Fruit fly (Drosophila melanogaster) whole organism, prepupa: ENCODE data around the gene CG5180.

ENCODE experiments used
- CG10631 ChIP-seq: fragments of 200-800 bp; sonication (Bioruptor generic); optimal IDR thresholded peaks from 2 replicates; lab custom pipeline; 2016; ENCODE audit warnings: missing biosample characterization, missing genetic modification characterization
- CG11294 ChIP-seq: fragments of 200-800 bp; sonication (Bioruptor generic); IDR thresholded peaks from 2 replicates; pipeline ENCODE4 v1.3.6; 2022; ENCODE audit warnings: missing biosample characterization, missing genetic modification characterization
- CG11762 ChIP-seq: fragments of 200-800 bp; sonication (Bioruptor generic); optimal IDR thresholded peaks from 3 replicates; lab custom pipeline; 2016; ENCODE audit warnings: missing biosample characterization, missing genetic modification characterization; ENCODE audit not compliant: insufficient read depth
- CG11902 ChIP-seq: fragments of 200-800 bp; sonication (Bioruptor generic); optimal IDR thresholded peaks from 3 replicates; lab custom pipeline; 2016; ENCODE audit warnings: missing biosample characterization, missing genetic modification characterization
- CG15336 ChIP-seq: fragments of 200-800 bp; sonication (Bioruptor generic); IDR thresholded peaks from 2 replicates; pipeline ENCODE4 v1.3.6; 2022; ENCODE audit warnings: missing biosample characterization, missing genetic modification characterization
- CG1621 ChIP-seq: fragments of 200-800 bp; sonication (Bioruptor generic); optimal IDR thresholded peaks from 3 replicates; lab custom pipeline; 2018; ENCODE audit warnings: missing biosample characterization, mild to moderate bottlenecking, missing genetic modification characterization
- CG16779 ChIP-seq: fragments of 200-800 bp; sonication (Bioruptor generic); optimal IDR thresholded peaks from 3 replicates; lab custom pipeline; 2017; ENCODE audit warnings: missing biosample characterization, mild to moderate bottlenecking, missing genetic modification characterization
- CG31627 ChIP-seq: fragments of 200-800 bp; sonication (Bioruptor generic); optimal IDR thresholded peaks from 3 replicates; lab custom pipeline; 2016; ENCODE audit warnings: missing biosample characterization, missing genetic modification characterization
- CG32006 ChIP-seq: fragments of 200-800 bp; sonication (Bioruptor generic); optimal IDR thresholded peaks from 3 replicates; lab custom pipeline; 2017; ENCODE audit warnings: missing biosample characterization, mild to moderate bottlenecking, missing genetic modification characterization
- CG34406 ChIP-seq: fragments of 200-800 bp; sonication (Bioruptor generic); optimal IDR thresholded peaks from 3 replicates; lab custom pipeline; 2016; ENCODE audit warnings: missing biosample characterization, missing genetic modification characterization
- CG3919 ChIP-seq: fragments of 200-800 bp; sonication (Bioruptor generic); optimal IDR thresholded peaks from 3 replicates; lab custom pipeline; 2016; ENCODE audit warnings: missing biosample characterization, missing genetic modification characterization
- CG4318 ChIP-seq: fragments of 200-800 bp; sonication (Bioruptor generic); optimal IDR thresholded peaks from 3 replicates; lab custom pipeline; 2017; ENCODE audit warnings: missing biosample characterization, mild to moderate bottlenecking, missing genetic modification characterization
- CG6163 ChIP-seq: fragments of 200-800 bp; sonication (Bioruptor generic); IDR thresholded peaks from 3 replicates; pipeline ENCODE4 v1.3.6; 2022; ENCODE audit warnings: missing biosample characterization, missing genetic modification characterization
- CG6276 ChIP-seq: fragments of 200-800 bp; sonication (Bioruptor generic); optimal IDR thresholded peaks from 2 replicates; lab custom pipeline; 2017; ENCODE audit warnings: missing biosample characterization, mild to moderate bottlenecking, missing genetic modification characterization
- CG6808 ChIP-seq: fragments of 200-800 bp; sonication (Bioruptor generic); optimal IDR thresholded peaks from 3 replicates; lab custom pipeline; 2017; ENCODE audit warnings: missing biosample characterization, missing genetic modification characterization, mild to moderate bottlenecking, moderate library complexity, missing genetic modification reagents
- CG6854 ChIP-seq: fragments of 200-800 bp; sonication (Bioruptor generic); optimal IDR thresholded peaks from 2 replicates; lab custom pipeline; 2017; ENCODE audit warnings: missing biosample characterization, mild to moderate bottlenecking, missing genetic modification characterization
- CG7368 ChIP-seq: fragments of 200-800 bp; sonication (Bioruptor generic); optimal IDR thresholded peaks from 3 replicates; lab custom pipeline; 2016; ENCODE audit warnings: missing biosample characterization, missing genetic modification characterization
- CG8119 ChIP-seq: fragments of 200-800 bp; sonication (Bioruptor generic); IDR thresholded peaks from 3 replicates; pipeline ENCODE4 v1.3.6; 2022; ENCODE audit warnings: missing biosample characterization, missing genetic modification characterization
- CG8319 ChIP-seq: fragments of 200-800 bp; sonication (Bioruptor generic); optimal IDR thresholded peaks from 3 replicates; lab custom pipeline; 2016; ENCODE audit warnings: missing biosample characterization, missing genetic modification characterization
- CG9139 ChIP-seq: fragments of 200-800 bp; sonication (Bioruptor generic); optimal IDR thresholded peaks from 3 replicates; lab custom pipeline; 2017; ENCODE audit warnings: missing biosample characterization, mild to moderate bottlenecking, missing genetic modification characterization
- Eip75B ChIP-seq: fragments of 200-800 bp; sonication (Bioruptor generic); optimal IDR thresholded peaks from 3 replicates; lab custom pipeline; 2016; ENCODE audit warnings: missing biosample characterization, missing genetic modification characterization
- Eip78C ChIP-seq: fragments of 200-800 bp; sonication (Bioruptor generic); peaks from one replicate; lab custom pipeline; 2016; ENCODE audit warnings: missing biosample characterization, missing genetic modification characterization
- Eip93F ChIP-seq: fragments of 200-800 bp; sonication (Bioruptor generic); optimal IDR thresholded peaks from 2 replicates; lab custom pipeline; 2016; ENCODE audit warnings: missing biosample characterization, mild to moderate bottlenecking, missing genetic modification characterization
- Ets21C ChIP-seq: fragments of 200-800 bp; sonication (Bioruptor generic); optimal IDR thresholded peaks from 3 replicates; lab custom pipeline; 2016; ENCODE audit warnings: missing biosample characterization, missing genetic modification characterization
- Gug ChIP-seq: fragments of 200-800 bp; sonication (Bioruptor generic); IDR thresholded peaks from 2 replicates; pipeline ENCODE4 v1.3.6; 2022; ENCODE audit warnings: missing biosample characterization, missing genetic modification characterization
- Hr39 ChIP-seq: fragments of 200-800 bp; sonication (Bioruptor generic); optimal IDR thresholded peaks from 2 replicates; lab custom pipeline; 2016; ENCODE audit warnings: missing biosample characterization, missing genetic modification characterization
- Lpt ChIP-seq: fragments of 200-800 bp; sonication (Bioruptor generic); optimal IDR thresholded peaks from 3 replicates; lab custom pipeline; 2016; ENCODE audit warnings: missing biosample characterization, missing genetic modification characterization
- Met ChIP-seq: fragments of 200-800 bp; sonication (Bioruptor generic); optimal IDR thresholded peaks from 3 replicates; lab custom pipeline; 2016; ENCODE audit warnings: missing biosample characterization, missing genetic modification characterization
- OdsH ChIP-seq: fragments of 200-800 bp; sonication (Bioruptor generic); optimal IDR thresholded peaks from 3 replicates; lab custom pipeline; 2016; ENCODE audit warnings: missing biosample characterization, missing genetic modification characterization
- Smox ChIP-seq: fragments of 200-800 bp; sonication (Bioruptor generic); optimal IDR thresholded peaks from 3 replicates; lab custom pipeline; 2016; ENCODE audit warnings: missing biosample characterization, missing genetic modification characterization
- acj6 ChIP-seq: fragments of 200-800 bp; sonication (Bioruptor generic); optimal IDR thresholded peaks from 3 replicates; lab custom pipeline; 2016; ENCODE audit warnings: missing biosample characterization, missing genetic modification characterization
- cyc ChIP-seq: fragments of 200-800 bp; sonication (Bioruptor generic); optimal IDR thresholded peaks from 3 replicates; lab custom pipeline; 2016; ENCODE audit warnings: missing biosample characterization, missing genetic modification characterization
- dac ChIP-seq: fragments of 200-800 bp; sonication (Bioruptor generic); optimal IDR thresholded peaks from 2 replicates; lab custom pipeline; 2017; ENCODE audit warnings: missing biosample characterization, mild to moderate bottlenecking, missing genetic modification characterization
- eg ChIP-seq: fragments of 200-800 bp; sonication (Bioruptor generic); IDR thresholded peaks from 3 replicates; pipeline ENCODE4 v1.3.6; 2022; ENCODE audit warnings: missing biosample characterization, missing genetic modification characterization
- fd59A ChIP-seq: fragments of 200-800 bp; sonication (Bioruptor generic); optimal IDR thresholded peaks from 2 replicates; lab custom pipeline; 2017; ENCODE audit warnings: missing biosample characterization, mild to moderate bottlenecking, missing genetic modification characterization, missing genetic modification reagents
- fkh ChIP-seq: fragments of 200-800 bp; sonication (Bioruptor generic); optimal IDR thresholded peaks from 3 replicates; lab custom pipeline; 2017; ENCODE audit warnings: missing biosample characterization, mild to moderate bottlenecking, missing genetic modification characterization, moderate library complexity
- lz ChIP-seq: fragments of 200-800 bp; sonication (Bioruptor generic); optimal IDR thresholded peaks from 3 replicates; lab custom pipeline; 2016; ENCODE audit warnings: missing biosample characterization, missing genetic modification characterization
- net ChIP-seq: fragments of 200-800 bp; sonication (Bioruptor generic); optimal IDR thresholded peaks from 3 replicates; lab custom pipeline; 2016; ENCODE audit warnings: missing biosample characterization, missing genetic modification characterization
- pdm3 ChIP-seq: fragments of 200-800 bp; sonication (Bioruptor generic); optimal IDR thresholded peaks from 3 replicates; lab custom pipeline; 2016; ENCODE audit warnings: missing biosample characterization, missing genetic modification characterization
- spab ChIP-seq: fragments of 200-800 bp; sonication (Bioruptor generic); optimal IDR thresholded peaks from 2 replicates; lab custom pipeline; 2017; ENCODE audit warnings: missing biosample characterization, mild to moderate bottlenecking, missing genetic modification characterization, missing genetic modification reagents
- ss ChIP-seq, 2 experiments: fragments of 200-800 bp; sonication (Bioruptor generic); optimal IDR thresholded peaks; 2 replicates in 1 of 2; 3 replicates in 1 of 2; lab custom pipeline; 2017 to 2018; ENCODE audit warnings: mild to moderate bottlenecking in 2 of 2, missing biosample characterization in 2 of 2, missing genetic modification characterization in 2 of 2, moderate library complexity in 1 of 2
- svp ChIP-seq: fragments of 200-800 bp; sonication (Bioruptor generic); peaks from one replicate; lab custom pipeline; 2016; ENCODE audit warnings: missing biosample characterization, missing genetic modification characterization
- topi ChIP-seq: fragments of 200-800 bp; sonication (Bioruptor generic); optimal IDR thresholded peaks from 3 replicates; lab custom pipeline; 2016; ENCODE audit warnings: missing biosample characterization, missing genetic modification characterization

The CG5180 gene

dm6 chr3R:20592517-20593462 lies 35.1 kb downstream of the CG5180 start, which contains the start of the genes Pus1 and bon (continued):
- TF ChIP-seq topi (peak; percentile 3), CG10631 (no peak)

- TF ChIP-seq svp (GFP tag; lab: Kevin White, UChicago) (peak; percentile 62), Hr39 (GFP tag; lab: Kevin White, UChicago) (no peak), CG7368 (no peak), CG8119 (GFP tag; lab: Robert Waterston, UW) (0 out of 3 replicates have a peak, but pooled peaks have one; percentile 14)
Observed at dm6 chr3R:20593463-20593838, 35.7 kb downstream of the CG5180 start.

dm6 chr3R:20594194-20595144 lies 36.7 kb downstream of the CG5180 start:
- TF ChIP-seq Lpt (GFP tag; lab: Kevin White, UChicago) = peak; percentile 91
- TF ChIP-seq topi = peak; percentile 77
- peak; percentile 89 for TF ChIP-seq OdsH
- peak; percentile 65 for TF ChIP-seq Met
- peak; percentile 59 for TF ChIP-seq CG8319 (GFP tag; lab: Kevin White, UChicago)
- peak; percentile 54 for TF ChIP-seq CG6854 (GFP tag; lab: Kevin White, UChicago)
- TF ChIP-seq dac = peak; percentile 70
- TF ChIP-seq Gug (GFP tag; lab: Robert Waterston, UW) = peak; percentile 74
- peak; percentile 75 for TF ChIP-seq eg
- peak; percentile 81 for TF ChIP-seq net (GFP tag; lab: Kevin White, UChicago)
- peak; percentile 31 for TF ChIP-seq Ets21C (GFP tag; lab: Kevin White, UChicago)
- peak; percentile 67 for TF ChIP-seq Eip93F
- peak; percentile 91 for TF ChIP-seq CG3919 (GFP tag; lab: Kevin White, UChicago)
- TF ChIP-seq CG11294 = peak; percentile 62; the same call in 1 of the 2 replicates
- TF ChIP-seq Smox (GFP tag; lab: Kevin White, UChicago) = peak; percentile 68
- TF ChIP-seq CG6163 (GFP tag; lab: Robert Waterston, UW) = peak; percentile 84
- TF ChIP-seq CG16779 = peak; percentile 89
- TF ChIP-seq acj6 = peak; percentile 90
- peak; percentile 82 for TF ChIP-seq CG4318 (GFP tag; lab: Kevin White, UChicago)
- peak; percentile 68 for TF ChIP-seq lz
- peak; percentile 93 for TF ChIP-seq CG34406
- peak; percentile 65 for TF ChIP-seq CG1621
- TF ChIP-seq Eip78C (GFP tag; lab: Kevin White, UChicago) = peak; percentile 98
- TF ChIP-seq CG32006 (GFP tag; lab: Kevin White, UChicago) = peak; percentile 91
- peak; percentile 78 for TF ChIP-seq CG7368
- TF ChIP-seq CG6808 (GFP tag; lab: Kevin White, UChicago) = peak; percentile 91
- peak; percentile 72 for TF ChIP-seq Eip75B (GFP tag; lab: Kevin White, UChicago)
- peak; percentile 92 to 94 for TF ChIP-seq ss (GFP tag; optimal IDR thresholded peaks at IDR 0.05; lab: Kevin White, UChicago)
- TF ChIP-seq CG15336 (GFP tag; lab: Robert Waterston, UW) = peak; percentile 95
- peak; percentile 94 for TF ChIP-seq CG8119 (GFP tag; lab: Robert Waterston, UW)
- TF ChIP-seq fkh (GFP tag; lab: Kevin White, UChicago) = peak; percentile 73
- peak; percentile 42 for TF ChIP-seq CG31627
- peak; percentile 73 for TF ChIP-seq CG11902 (GFP tag; lab: Kevin White, UChicago)
- TF ChIP-seq CG6276 (GFP tag; lab: Kevin White, UChicago) = peak; percentile 69
- peak; percentile 92 for TF ChIP-seq spab
- peak; percentile 88 for TF ChIP-seq CG9139 (GFP tag; lab: Kevin White, UChicago)
- peak; percentile 68 for TF ChIP-seq pdm3 (GFP tag; lab: Kevin White, UChicago)
- peak; percentile 74 for TF ChIP-seq cyc (GFP tag; lab: Kevin White, UChicago)
- peak; percentile 80 for TF ChIP-seq fd59A (GFP tag; lab: Kevin White, UChicago)
- TF ChIP-seq CG11762 (GFP tag; lab: Kevin White, UChicago) = peak; percentile 82
